Fruit fly (Drosophila melanogaster): ENCODE results near the gene alpha4GT1.

Gene alpha4GT1

dm6 chr2L:3037153-3037579 is 14.2 kb upstream of the alpha4GT1 start, which contains the start of the genes CG17260 and SerRS (continued):
- TF ChIP-seq CG3281 (GFP tag; optimal IDR thresholded peaks at IDR 0.05) (peak; percentile 89), kni (GFP tag; optimal IDR thresholded peaks at IDR 0.05) (peak; percentile 69), CG9797 (GFP tag; optimal IDR thresholded peaks at IDR 0.05) (peak; percentile 17), h (optimal IDR thresholded peaks at IDR 0.05) (no peak), kah (GFP tag; optimal IDR thresholded peaks at IDR 0.05) (peak; percentile 69), Neu2 (GFP tag; optimal IDR thresholded peaks at IDR 0.05; ENCODE audit: borderline replicate concordance) (peak; percentile 25), ato (GFP tag; IDR thresholded peaks at IDR 0.05; ENCODE audit: partially characterized antibody) (no peak), CG17359 (tag; optimal IDR thresholded peaks at IDR 0.05) (peak; percentile 90), Asciz (GFP tag; optimal IDR thresholded peaks at IDR 0.05) (no peak), CG34224 (GFP tag; IDR thresholded peaks at IDR 0.05; ENCODE audit: partially characterized antibody) (0 out of 3 replicates have a peak, but pooled peaks have one; percentile 36), pho (GFP tag; optimal IDR thresholded peaks at IDR 0.05) (peak; percentile 96), jing (GFP tag; optimal IDR thresholded peaks at IDR 0.05) (peak; percentile 70), CG8944 (GFP tag; optimal IDR thresholded peaks at IDR 0.05) (peak; percentile 92), CG8924 (tag; optimal IDR thresholded peaks at IDR 0.05) (peak; percentile 90), al (GFP tag; IDR thresholded peaks at IDR 0.05) (peak; percentile 95), Bteb2 (GFP tag; optimal IDR thresholded peaks at IDR 0.05) (peak; percentile 93), repo (GFP tag; optimal IDR thresholded peaks at IDR 0.05) (peak; percentile 68), Rx (GFP tag; IDR thresholded peaks at IDR 0.05) (peak; percentile 85), btn (GFP tag; optimal IDR thresholded peaks at IDR 0.05) (peak; percentile 60), sc (optimal IDR thresholded peaks at IDR 0.05) (no peak), sc (GFP tag; optimal IDR thresholded peaks at IDR 0.05) (no peak), bowl (GFP tag; IDR thresholded peaks at IDR 0.05) (peak; percentile 26; the same call in 1 of the 2 replicates), CG16779 (GFP tag; IDR thresholded peaks at IDR 0.05) (peak; percentile 56; the same call in 1 of the 2 replicates), sens (GFP tag) (peak; percentile 98), CG11504 (tag; optimal IDR thresholded peaks at IDR 0.05) (no peak), Kr (GFP tag; optimal IDR thresholded peaks at IDR 0.05) (no peak), Drgx (GFP tag; IDR thresholded peaks at IDR 0.05) (peak; percentile 83), CG17802 (tag; optimal IDR thresholded peaks at IDR 0.05) (peak; percentile 64), dmrt99B (tag; optimal IDR thresholded peaks at IDR 0.05) (no peak), CG6175 (GFP tag; IDR thresholded peaks at IDR 0.05) (peak; percentile 82), tgo (GFP tag; IDR thresholded peaks at IDR 0.05) (peak; percentile 94), her (GFP tag; optimal IDR thresholded peaks at IDR 0.05) (peak; percentile 70), B-H2 (GFP tag; optimal IDR thresholded peaks at IDR 0.05) (peak; percentile 85), CG4617 (GFP tag; optimal IDR thresholded peaks at IDR 0.05; ENCODE audit: borderline replicate concordance) (peak; percentile 93), CG2875 (GFP tag; optimal IDR thresholded peaks at IDR 0.05) (peak; percentile 75), ac (GFP tag; optimal IDR thresholded peaks at IDR 0.05) (peak; percentile 37), hb (GFP tag; IDR thresholded peaks at IDR 0.05; ENCODE audit: partially characterized antibody) (no peak), bbx (GFP tag; IDR thresholded peaks at IDR 0.05; ENCODE audit: partially characterized antibody) (no peak), nom (GFP tag; optimal IDR thresholded peaks at IDR 0.05) (peak; percentile 67), Opbp (GFP tag; IDR thresholded peaks at IDR 0.05; ENCODE audit: partially characterized antibody) (no peak), CG10431 (GFP tag; optimal IDR thresholded peaks at IDR 0.05) (peak; percentile 73), p53 (GFP tag; optimal IDR thresholded peaks at IDR 0.05) (peak; percentile 63), CG2120 (GFP tag; optimal IDR thresholded peaks at IDR 0.05) (peak; percentile 98), ewg (GFP tag; optimal IDR thresholded peaks at IDR 0.05) (peak; percentile 80), Blimp-1 (GFP tag; optimal IDR thresholded peaks at IDR 0.05) (no peak), CG7372 (GFP tag; IDR thresholded peaks at IDR 0.05) (peak; percentile 88), CG4424 (GFP tag; optimal IDR thresholded peaks at IDR 0.05) (peak; percentile 95), Bgb (GFP tag; IDR thresholded peaks at IDR 0.05; ENCODE audit: partially characterized antibody) (no peak), NC2α (GFP tag; optimal IDR thresholded peaks at IDR 0.05) (peak; percentile 73), HLH3B (GFP tag; IDR thresholded peaks at IDR 0.05) (peak; percentile 85; the same call in 1 of the 2 replicates)

Measured in whole organism, embryonic.